Worm (Caenorhabditis elegans) whole organism, young adult: ENCODE data around the gene dnj-15.
"Not testable (repeated sequence)": the region's sequence is repeated elsewhere in the genome, so short reads cannot be mapped to it uniquely, and the experiment has no call there.

Source experiments
- K11D2.4 ChIP-seq: fragments of 200-800 bp; sonication (Bioruptor generic); IDR thresholded peaks from 2 replicates; pipeline ENCODE4 v1.3.6; 2022; ENCODE audit warnings: missing genetic modification reagents, missing genetic modification characterization, missing compliant biosample characterization
- akir-1 ChIP-seq: fragments of 200-800 bp; sonication (Bioruptor generic); optimal IDR thresholded peaks from 2 replicates; lab custom pipeline; 2018; ENCODE audit warnings: mild to moderate bottlenecking, missing genetic modification characterization, moderate library complexity, missing compliant biosample characterization
- bed-2 ChIP-seq: fragments of 200-800 bp; sonication (Bioruptor generic); IDR thresholded peaks from 2 replicates; pipeline ENCODE4 v1.3.6; 2022; ENCODE audit warnings: missing genetic modification reagents, missing genetic modification characterization, missing compliant biosample characterization
- ceh-100 ChIP-seq: fragments of 200-800 bp; sonication (Bioruptor generic); IDR thresholded peaks from 2 replicates; pipeline ENCODE4 v1.3.6; 2022; ENCODE audit warnings: missing genetic modification reagents, missing genetic modification characterization, missing compliant biosample characterization
- him-1 ChIP-seq: sonication (generic microtip); optimal IDR thresholded peaks from 2 replicates; lab custom pipeline; 2016; ENCODE audit warnings: missing genotype, missing genetic modification reagents, missing genetic modification characterization, missing compliant biosample characterization
- hlh-26 ChIP-seq: fragments of 200-800 bp; sonication (Bioruptor generic); conservative IDR thresholded peaks from 2 replicates; pipeline ENCODE4 v1.3.6; 2022; ENCODE audit warnings: missing genetic modification reagents, missing genetic modification characterization, missing compliant biosample characterization
- lin-54 ChIP-seq: fragments of 200-800 bp; sonication (Bioruptor generic); optimal IDR thresholded peaks from 2 replicates; lab custom pipeline; 2018; ENCODE audit warnings: mild to moderate bottlenecking, missing genetic modification characterization, missing compliant biosample characterization
- lsl-1 ChIP-seq: fragments of 200-800 bp; sonication (Bioruptor generic); optimal IDR thresholded peaks from 2 replicates; lab custom pipeline; 2018; ENCODE audit warnings: mild to moderate bottlenecking, missing genetic modification characterization, moderate library complexity, missing compliant biosample characterization
- madf-3 ChIP-seq: fragments of 200-800 bp; sonication (Bioruptor generic); IDR thresholded peaks from 2 replicates; pipeline ENCODE4 v1.3.6; 2022; ENCODE audit warnings: missing genetic modification reagents, missing genetic modification characterization, missing compliant biosample characterization
- nfyb-1 ChIP-seq: fragments of 200-800 bp; sonication (Bioruptor generic); IDR thresholded peaks from 2 replicates; pipeline ENCODE4 v1.3.6; 2022; ENCODE audit warnings: missing genetic modification reagents, missing genetic modification characterization, missing compliant biosample characterization
- pha-4 ChIP-seq: fragments of 150-350 bp; sonication (generic microtip); optimal IDR thresholded peaks from 2 replicates; lab custom pipeline; 2014; ENCODE audit warnings: missing biosample characterization, missing genetic modification reagents, missing genetic modification characterization
- sdz-38 ChIP-seq: sonication (generic microtip); optimal IDR thresholded peaks from 2 replicates; lab custom pipeline; 2016; ENCODE audit warnings: missing genotype, missing genetic modification characterization, missing compliant biosample characterization
- snpc-4 ChIP-seq, 5 experiments: fragments of 150-350 bp in 1 of 5; sonication (generic microtip) in 4 of 5; optimal IDR thresholded peaks; 2 replicates each; lab custom pipeline; 2014 to 2018; ENCODE audit warnings: missing genetic modification characterization in 5 of 5, missing biosample characterization in 3 of 5, antibody characterized with exemption in 2 of 5, mild to moderate bottlenecking in 2 of 5, missing compliant biosample characterization in 2 of 5, missing genotype in 2 of 5, moderate library complexity in 2 of 5, missing genetic modification reagents in 1 of 5
- ztf-18 ChIP-seq: sonication (generic microtip); optimal IDR thresholded peaks from 2 replicates; lab custom pipeline; 2016; ENCODE audit warnings: missing genotype, mild to moderate bottlenecking, missing genetic modification characterization, missing compliant biosample characterization

- not testable (repeated sequence) for TF ChIP-seq ceh-100 (GFP tag; lab: Robert Waterston, UW); K11D2.4 (GFP tag; lab: Robert Waterston, UW); bed-2 (GFP tag; lab: Robert Waterston, UW); nfyb-1 (GFP tag; lab: Robert Waterston, UW); sdz-38 (tag; lab: Kevin White, UChicago); snpc-4 (GFP tag; optimal IDR thresholded peaks at IDR 0.05; lab: Kevin White, UChicago); snpc-4 (tag; optimal IDR thresholded peaks at IDR 0.05; lab: Kevin White, UChicago); him-1 (tag; lab: Kevin White, UChicago); hlh-26 (GFP tag; lab: Robert Waterston, UW); lin-54; madf-3 (GFP tag; lab: Robert Waterston, UW); akir-1 (GFP tag; lab: Kevin White, UChicago); ztf-18 (tag; lab: Kevin White, UChicago); lsl-1 (GFP tag; lab: Kevin White, UChicago); pha-4
These were observed 33.2 kb upstream of the dnj-15 start, which contains the start of gene F49F1.12 for ce11 chrIV:4142986-4143385.
